Worm (Caenorhabditis elegans) whole organism, L2 larva: ENCODE data around the gene C49C3.15.

Experiments used
- C34F6.9 ChIP-seq: fragments of 150-350 bp; optimal IDR thresholded peaks from 2 replicates; lab custom pipeline; 2014; ENCODE audit warnings: missing biosample characterization, missing genetic modification characterization
- F13H6.1 ChIP-seq: sonication (generic microtip); optimal IDR thresholded peaks from 2 replicates; lab custom pipeline; 2016; ENCODE audit warnings: missing genetic modification characterization, missing compliant biosample characterization
- R02D3.7 ChIP-seq: fragments of 150-350 bp; optimal IDR thresholded peaks from 2 replicates; lab custom pipeline; 2014; ENCODE audit warnings: missing biosample characterization, missing genetic modification characterization
- Y55F3AM.14 ChIP-seq: fragments of 200-800 bp; sonication (Bioruptor generic); optimal IDR thresholded peaks from 2 replicates; lab custom pipeline; 2018; ENCODE audit warnings: mild to moderate bottlenecking, missing genetic modification characterization, missing compliant biosample characterization
- ZK546.5 ChIP-seq: sonication (generic microtip); optimal IDR thresholded peaks from 2 replicates; lab custom pipeline; 2017; ENCODE audit warnings: missing biosample characterization, missing genetic modification characterization
- alr-1 ChIP-seq: fragments of 150-350 bp; optimal IDR thresholded peaks from 2 replicates; lab custom pipeline; 2014; ENCODE audit warnings: missing biosample characterization, missing genetic modification characterization
- aly-2 ChIP-seq: fragments of 150-350 bp; optimal IDR thresholded peaks from 2 replicates; lab custom pipeline; 2014; ENCODE audit warnings: missing biosample characterization, missing genetic modification characterization
- ama-1 ChIP-seq: fragments of 150-350 bp; optimal IDR thresholded peaks from 2 replicates; lab custom pipeline; 2018; ENCODE audit warnings: inconsistent platforms
- blmp-1 ChIP-seq: sonication (generic microtip); optimal IDR thresholded peaks from 2 replicates; lab custom pipeline; 2017; ENCODE audit warnings: missing genetic modification characterization, mild to moderate bottlenecking, missing compliant biosample characterization, antibody characterized with exemption, moderate library complexity; ENCODE audit not compliant: insufficient read depth
- ceh-16 ChIP-seq: fragments of 150-350 bp; optimal IDR thresholded peaks from 2 replicates; lab custom pipeline; 2014; ENCODE audit warnings: missing biosample characterization, missing genetic modification characterization
- ceh-82 ChIP-seq: fragments of 150-350 bp; optimal IDR thresholded peaks from 2 replicates; lab custom pipeline; 2014; ENCODE audit warnings: missing biosample characterization, missing genetic modification characterization
- crh-2 ChIP-seq: sonication (generic microtip); optimal IDR thresholded peaks from 2 replicates; lab custom pipeline; 2017; ENCODE audit warnings: missing biosample characterization, missing genetic modification characterization
- dmd-4 ChIP-seq: sonication (generic microtip); optimal IDR thresholded peaks from 2 replicates; lab custom pipeline; 2017; ENCODE audit warnings: missing biosample characterization, missing genetic modification characterization
- egl-27 ChIP-seq: sonication (generic microtip); optimal IDR thresholded peaks from 3 replicates; lab custom pipeline; 2017; ENCODE audit warnings: missing biosample characterization, missing genetic modification reagents, missing genetic modification characterization
- elt-1 ChIP-seq: fragments of 150-350 bp; optimal IDR thresholded peaks from 2 replicates; lab custom pipeline; 2014; ENCODE audit warnings: missing biosample characterization, missing genetic modification characterization
- elt-3 ChIP-seq: sonication (generic microtip); optimal IDR thresholded peaks from 2 replicates; lab custom pipeline; 2017; ENCODE audit warnings: missing biosample characterization, missing genetic modification characterization
- fos-1 ChIP-seq: fragments of 150-350 bp; optimal IDR thresholded peaks from 2 replicates; lab custom pipeline; 2014; ENCODE audit warnings: missing biosample characterization, missing genetic modification characterization
- gmeb-1 ChIP-seq: fragments of 150-350 bp; optimal IDR thresholded peaks from 2 replicates; lab custom pipeline; 2014; ENCODE audit warnings: missing biosample characterization, missing genetic modification characterization
- lin-11 ChIP-seq: fragments of 150-350 bp; sonication (generic microtip); optimal IDR thresholded peaks from 2 replicates; lab custom pipeline; 2014; ENCODE audit warnings: missing biosample characterization, missing genetic modification characterization, inconsistent platforms, mixed read lengths
- lin-13 ChIP-seq: fragments of 150-350 bp; optimal IDR thresholded peaks from 2 replicates; lab custom pipeline; 2014; ENCODE audit warnings: missing biosample characterization, missing genetic modification reagents, missing genetic modification characterization
- lin-39 ChIP-seq: fragments of 150-350 bp; optimal IDR thresholded peaks from 2 replicates; lab custom pipeline; 2014; ENCODE audit warnings: missing biosample characterization, missing genetic modification reagents, missing genetic modification characterization
- lsy-2 ChIP-seq, 2 experiments: fragments of 150-350 bp in 1 of 2; sonication (generic microtip) in 1 of 2; optimal IDR thresholded peaks; 2 replicates each; lab custom pipeline; 2014 to 2017; ENCODE audit warnings: missing biosample characterization in 2 of 2, missing genetic modification characterization in 2 of 2
- mab-5 ChIP-seq: fragments of 150-350 bp; optimal IDR thresholded peaks from 2 replicates; lab custom pipeline; 2014; ENCODE audit warnings: missing biosample characterization, missing genetic modification characterization
- mbf-1 ChIP-seq: sonication (generic microtip); optimal IDR thresholded peaks from 2 replicates; lab custom pipeline; 2017; ENCODE audit warnings: missing biosample characterization, missing genetic modification characterization
- mdl-1 ChIP-seq, 2 experiments: fragments of 150-350 bp in 1 of 2; sonication (generic microtip) in 1 of 2; optimal IDR thresholded peaks; 2 replicates each; lab custom pipeline; 2017; ENCODE audit warnings: missing biosample characterization in 2 of 2, missing genetic modification characterization in 2 of 2
- nhr-10 ChIP-seq: sonication (generic microtip); optimal IDR thresholded peaks from 2 replicates; lab custom pipeline; 2017; ENCODE audit warnings: missing biosample characterization, missing genetic modification characterization
- nhr-11 ChIP-seq: fragments of 150-350 bp; optimal IDR thresholded peaks from 2 replicates; lab custom pipeline; 2014; ENCODE audit warnings: missing biosample characterization, missing genetic modification characterization
- nhr-12 ChIP-seq: fragments of 150-350 bp; optimal IDR thresholded peaks from 2 replicates; lab custom pipeline; 2014; ENCODE audit warnings: missing biosample characterization, missing genetic modification characterization
- nhr-129 ChIP-seq: fragments of 150-350 bp; optimal IDR thresholded peaks from 2 replicates; lab custom pipeline; 2014; ENCODE audit warnings: missing biosample characterization, missing genetic modification characterization
- nhr-21 ChIP-seq: fragments of 150-350 bp; optimal IDR thresholded peaks from 2 replicates; lab custom pipeline; 2014; ENCODE audit warnings: missing biosample characterization, missing genetic modification characterization
- nhr-23 ChIP-seq: fragments of 150-350 bp; optimal IDR thresholded peaks from 2 replicates; lab custom pipeline; 2014; ENCODE audit warnings: missing biosample characterization, missing genetic modification reagents, missing genetic modification characterization
- nhr-237 ChIP-seq: fragments of 150-350 bp; optimal IDR thresholded peaks from 2 replicates; lab custom pipeline; 2014; ENCODE audit warnings: missing biosample characterization, missing genetic modification characterization
- nhr-25 ChIP-seq: fragments of 150-350 bp; sonication (generic microtip); optimal IDR thresholded peaks from 3 replicates; lab custom pipeline; 2014; ENCODE audit warnings: missing biosample characterization, missing genetic modification characterization
- nhr-6 ChIP-seq: fragments of 150-350 bp; optimal IDR thresholded peaks from 2 replicates; lab custom pipeline; 2014; ENCODE audit warnings: missing biosample characterization, missing genetic modification characterization
- nhr-77 ChIP-seq: fragments of 150-350 bp; optimal IDR thresholded peaks from 2 replicates; lab custom pipeline; 2014; ENCODE audit warnings: missing biosample characterization, missing genetic modification characterization
- peb-1 ChIP-seq: fragments of 150-350 bp; optimal IDR thresholded peaks from 2 replicates; lab custom pipeline; 2014; ENCODE audit warnings: missing biosample characterization, missing genetic modification characterization
- sem-4 ChIP-seq: fragments of 150-350 bp; optimal IDR thresholded peaks from 2 replicates; lab custom pipeline; 2014; ENCODE audit warnings: missing biosample characterization, missing genetic modification reagents, missing genetic modification characterization
- skn-1 ChIP-seq: sonication (generic microtip); optimal IDR thresholded peaks from 2 replicates; lab custom pipeline; 2017; ENCODE audit warnings: missing biosample characterization, missing genetic modification characterization
- sma-3 ChIP-seq: sonication (generic microtip); optimal IDR thresholded peaks from 2 replicates; lab custom pipeline; 2016; ENCODE audit warnings: missing genetic modification reagents, missing genetic modification characterization, missing compliant biosample characterization
- sma-9 ChIP-seq, 2 experiments: fragments of 150-350 bp in 1 of 2; sonication (generic microtip) in 1 of 2; optimal IDR thresholded peaks; 2 replicates each; lab custom pipeline; 2014 to 2016; ENCODE audit warnings: missing genetic modification characterization in 2 of 2, mild to moderate bottlenecking in 1 of 2, missing biosample characterization in 1 of 2, missing compliant biosample characterization in 1 of 2, missing genetic modification reagents in 1 of 2, moderate library complexity in 1 of 2
- snpc-4 ChIP-seq: fragments of 150-350 bp; optimal IDR thresholded peaks from 2 replicates; lab custom pipeline; 2014; ENCODE audit warnings: missing biosample characterization, missing genetic modification characterization
- unc-39 ChIP-seq: fragments of 150-350 bp; optimal IDR thresholded peaks from 2 replicates; lab custom pipeline; 2014; ENCODE audit warnings: missing biosample characterization, missing genetic modification characterization
- unc-55 ChIP-seq: fragments of 150-350 bp; sonication (generic microtip); optimal IDR thresholded peaks from 3 replicates; lab custom pipeline; 2014; ENCODE audit warnings: missing biosample characterization, missing genetic modification reagents, missing genetic modification characterization
- unc-62 ChIP-seq: fragments of 150-350 bp; optimal IDR thresholded peaks from 2 replicates; lab custom pipeline; 2014; ENCODE audit warnings: missing biosample characterization, missing genetic modification reagents, missing genetic modification characterization
- zag-1 ChIP-seq: fragments of 150-350 bp; optimal IDR thresholded peaks from 2 replicates; lab custom pipeline; 2014; ENCODE audit warnings: missing biosample characterization, missing genetic modification characterization
- ztf-1 ChIP-seq: fragments of 200-800 bp; sonication (Bioruptor generic); conservative IDR thresholded peaks from 2 replicates; pipeline ENCODE4 v1.3.6; 2022; ENCODE audit warnings: missing genetic modification characterization, missing compliant biosample characterization
- ztf-11 ChIP-seq: sonication (generic microtip); optimal IDR thresholded peaks from 2 replicates; lab custom pipeline; 2017; ENCODE audit warnings: missing biosample characterization, missing genetic modification characterization
- ztf-4 ChIP-seq: fragments of 150-350 bp; optimal IDR thresholded peaks from 2 replicates; lab custom pipeline; 2014; ENCODE audit warnings: missing biosample characterization, missing genetic modification characterization

C49C3.15 gene

ce11 chrIV:17333542-17334281 lies at the start of gene C49C3.15:
C49C3.15 (plus strand) TSS chrIV:17334231.
- TF ChIP-seq lin-13 (GFP tag; lab: Kevin White, UChicago): no peak
- peak; percentile 73 for TF ChIP-seq C34F6.9 (tag; lab: Kevin White, UChicago)
- TF ChIP-seq nhr-129: peak; percentile 41
- TF ChIP-seq fos-1 (tag; lab: Kevin White, UChicago): no peak
- TF ChIP-seq elt-3 (tag; lab: Kevin White, UChicago): no peak
- TF ChIP-seq nhr-23 (tag; lab: Kevin White, UChicago): no peak
- TF ChIP-seq crh-2 (tag; lab: Kevin White, UChicago): peak; percentile 62
- TF ChIP-seq mbf-1 (tag; lab: Kevin White, UChicago): no peak
- TF ChIP-seq unc-55 (GFP tag; lab: Kevin White, UChicago): peak; percentile 61
- TF ChIP-seq lsy-2 (tag; optimal IDR thresholded peaks at IDR 0.05; lab: Kevin White, UChicago): peak in 1 of 2 experiments; percentile 65

DNA sequence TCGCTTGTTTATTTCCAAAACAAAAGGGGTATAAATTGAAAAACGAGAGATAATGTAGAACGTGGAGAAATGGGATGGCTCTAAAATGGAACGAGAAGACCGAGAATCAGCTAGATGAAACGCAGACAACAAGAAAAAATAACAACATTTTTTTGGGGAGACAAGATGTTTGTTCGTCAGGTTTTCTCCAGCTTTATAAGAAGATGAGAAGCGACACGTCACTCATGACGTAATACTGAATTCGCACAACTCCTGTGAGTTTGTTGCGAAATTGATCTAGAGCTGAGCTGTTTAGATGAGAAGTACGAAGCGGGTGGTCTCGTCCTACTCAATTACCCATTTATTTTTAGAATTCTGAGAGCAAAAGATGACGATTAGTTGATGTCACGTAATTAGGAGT lies 48.8 kb upstream of the C49C3.15 start:
- TF ChIP-seq ceh-16 (tag; lab: Kevin White, UChicago): no peak
- TF ChIP-seq nhr-129: peak; percentile 50
- no peak for TF ChIP-seq F13H6.1
- no peak for TF ChIP-seq nhr-11 (tag; lab: Kevin White, UChicago)
- TF ChIP-seq nhr-12 (tag; lab: Kevin White, UChicago): no peak
- no peak for TF ChIP-seq R02D3.7 (tag; lab: Kevin White, UChicago)
- TF ChIP-seq ztf-11: no peak
- TF ChIP-seq nhr-23 (tag; lab: Kevin White, UChicago): no peak
- TF ChIP-seq elt-1 (tag; lab: Kevin White, UChicago): no peak
- no peak for TF ChIP-seq sma-3 (GFP tag; lab: Kevin White, UChicago)
- TF ChIP-seq C34F6.9 (tag; lab: Kevin White, UChicago): peak; percentile 52
- peak; percentile 31 for TF ChIP-seq zag-1 (tag; lab: Kevin White, UChicago)
- TF ChIP-seq gmeb-1 (tag; lab: Kevin White, UChicago): no peak
- no peak for TF ChIP-seq peb-1
- no peak for TF ChIP-seq nhr-21 (tag; lab: Kevin White, UChicago)
- no peak for TF ChIP-seq ztf-1 (GFP tag; lab: Robert Waterston, UW)
- TF ChIP-seq nhr-25 (tag; lab: Kevin White, UChicago): no peak
- TF ChIP-seq blmp-1 (tag; lab: Kevin White, UChicago): no peak
- no peak for TF ChIP-seq ZK546.5 (tag; lab: Kevin White, UChicago)
- no peak for TF ChIP-seq nhr-237 (tag; lab: Kevin White, UChicago)
- no peak for TF ChIP-seq ceh-82 (tag; lab: Kevin White, UChicago)
- TF ChIP-seq sem-4 (tag; lab: Kevin White, UChicago): no peak
- no peak for TF ChIP-seq aly-2
- TF ChIP-seq nhr-77 (tag; lab: Kevin White, UChicago): no peak
- TF ChIP-seq snpc-4: no peak
- peak in 1 of 2 experiments; percentile 56 for TF ChIP-seq lsy-2 (tag; optimal IDR thresholded peaks at IDR 0.05; lab: Kevin White, UChicago)
- peak; percentile 18 for TF ChIP-seq ztf-4 (tag; lab: Kevin White, UChicago)
- TF ChIP-seq lin-39: no peak
- no peak for TF ChIP-seq alr-1 (tag; lab: Kevin White, UChicago)
- no peak for TF ChIP-seq egl-27
- no peak for TF ChIP-seq dmd-4 (tag; lab: Kevin White, UChicago)
- peak; percentile 66 for TF ChIP-seq sma-9 (GFP tag; optimal IDR thresholded peaks at IDR 0.05; lab: Kevin White, UChicago)
- TF ChIP-seq sma-9 (tag; optimal IDR thresholded peaks at IDR 0.05; lab: Kevin White, UChicago): no peak
- peak; percentile 69 for TF ChIP-seq crh-2 (tag; lab: Kevin White, UChicago)
- no peak for TF ChIP-seq unc-62
- no peak for TF ChIP-seq nhr-10
- TF ChIP-seq lin-11: no peak
- no peak for TF ChIP-seq skn-1 (tag; lab: Kevin White, UChicago)
- no peak for TF ChIP-seq nhr-6
- no peak for TF ChIP-seq mdl-1 (tag; optimal IDR thresholded peaks at IDR 0.05; lab: Kevin White, UChicago)
- TF ChIP-seq mab-5 (tag; lab: Kevin White, UChicago): no peak
- TF ChIP-seq Y55F3AM.14 (GFP tag; lab: Kevin White, UChicago): no peak
- no peak for TF ChIP-seq fos-1 (tag; lab: Kevin White, UChicago)
- TF ChIP-seq ama-1 (lab: Kevin White, UChicago): no peak
- no peak for TF ChIP-seq elt-3 (tag; lab: Kevin White, UChicago)
- TF ChIP-seq lin-13 (GFP tag; lab: Kevin White, UChicago): peak; percentile 7
- peak; percentile 91 for TF ChIP-seq unc-55 (GFP tag; lab: Kevin White, UChicago)
- TF ChIP-seq mbf-1 (tag; lab: Kevin White, UChicago): no peak
- TF ChIP-seq unc-39 (tag; lab: Kevin White, UChicago): no peak
